Worm (Caenorhabditis elegans): ENCODE results near the gene mlt-10.

DNA sequence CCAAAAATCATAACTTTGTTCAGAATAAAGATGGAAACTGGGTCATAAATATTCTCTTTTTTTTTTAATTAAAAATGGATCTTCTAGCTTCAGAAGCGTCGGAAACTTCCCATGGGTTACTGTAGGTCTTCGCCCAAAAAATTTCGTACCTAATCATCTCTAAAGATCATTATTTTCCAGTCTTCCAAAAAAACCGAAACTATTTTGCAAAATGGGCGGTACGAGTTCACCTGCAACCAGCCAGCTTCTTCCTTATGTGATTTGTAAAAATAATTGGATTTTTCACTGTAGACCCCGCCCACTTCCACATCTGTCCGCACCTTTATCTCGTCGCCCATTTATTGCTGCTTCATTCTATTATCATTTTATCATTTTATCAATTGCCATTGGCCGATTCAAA is at the start of gene mlt-10:
- TF ChIP-seq egl-27 (tag; optimal IDR thresholded peaks at IDR 0.05) (no peak), skn-1 (tag; optimal IDR thresholded peaks at IDR 0.05) (no peak), jun-1 (tag; optimal IDR thresholded peaks at IDR 0.05) (no peak), nhr-11 (tag; optimal IDR thresholded peaks at IDR 0.05) (no peak), zag-1 (tag; optimal IDR thresholded peaks at IDR 0.05) (no peak), sea-2 (GFP tag; optimal IDR thresholded peaks at IDR 0.05) (no peak)
